Fruit fly (Drosophila melanogaster): ENCODE results near the gene Fdx2.

The Fdx2 gene

DNA sequence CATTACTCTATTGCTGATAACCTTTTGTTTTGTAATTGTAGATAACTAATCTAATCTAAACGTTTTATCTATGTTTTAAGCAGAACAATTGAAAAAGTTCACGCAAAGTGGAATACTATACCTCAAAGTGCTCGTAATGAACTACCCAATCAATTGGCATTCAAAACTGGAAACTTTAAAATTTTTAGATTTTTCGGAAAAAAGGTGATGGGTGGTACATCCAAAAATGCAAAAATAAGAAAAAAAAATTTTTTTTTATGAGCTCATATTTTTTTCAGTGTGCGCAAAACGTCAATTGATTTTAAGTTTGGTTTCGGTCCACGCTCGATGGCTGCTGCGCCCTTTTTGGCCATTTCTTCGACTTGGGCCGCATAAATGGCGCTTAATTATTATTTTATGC, 18.3 kb downstream of the Fdx2 start (continued):
- TF ChIP-seq ci (GFP tag; IDR thresholded peaks at IDR 0.05) (0 out of 3 replicates have a peak, but pooled peaks have one; percentile 31), p53 (GFP tag; optimal IDR thresholded peaks at IDR 0.05) (no peak), Hmr (GFP tag; optimal IDR thresholded peaks at IDR 0.05) (no peak), tna (GFP tag; IDR thresholded peaks at IDR 0.05; ENCODE audit: partially characterized antibody) (no peak), unpg (GFP tag; optimal IDR thresholded peaks at IDR 0.05) (peak; percentile 5), trh (GFP tag; optimal IDR thresholded peaks at IDR 0.05) (no peak), bsh (GFP tag; optimal IDR thresholded peaks at IDR 0.05) (no peak), CG14014 (GFP tag; IDR thresholded peaks at IDR 0.05) (no peak), Eip74EF (GFP tag; optimal IDR thresholded peaks at IDR 0.05) (no peak), Trl (optimal IDR thresholded peaks at IDR 0.05) (no peak), Trl (GFP tag; optimal IDR thresholded peaks at IDR 0.05) (no peak), chinmo (GFP tag; IDR thresholded peaks at IDR 0.05; ENCODE audit: partially characterized antibody) (no peak), trem (tag; optimal IDR thresholded peaks at IDR 0.05) (no peak), br (optimal IDR thresholded peaks at IDR 0.05) (no peak), gcm (GFP tag; optimal IDR thresholded peaks at IDR 0.05) (no peak), nerfin-2 (GFP tag; IDR thresholded peaks at IDR 0.05; ENCODE audit: partially characterized antibody) (no peak), E2f2 (GFP tag; IDR thresholded peaks at IDR 0.05) (no peak), luna (GFP tag; optimal IDR thresholded peaks at IDR 0.05) (no peak), CG8089 (GFP tag; optimal IDR thresholded peaks at IDR 0.05) (no peak), Hr51 (GFP tag; optimal IDR thresholded peaks at IDR 0.05) (peak in 1 of 2 experiments; percentile 10), lov (optimal IDR thresholded peaks at IDR 0.05) (no peak), lov (GFP tag; IDR thresholded peaks at IDR 0.05) (no peak), CG15269 (tag; optimal IDR thresholded peaks at IDR 0.05) (no peak), CG12391 (tag; optimal IDR thresholded peaks at IDR 0.05) (no peak), CG11504 (tag; optimal IDR thresholded peaks at IDR 0.05) (peak; percentile 30), CG6654 (GFP tag; optimal IDR thresholded peaks at IDR 0.05) (no peak), Pdp1 (GFP tag; optimal IDR thresholded peaks at IDR 0.05) (no peak), CG1603 (tag; optimal IDR thresholded peaks at IDR 0.05) (no peak)

DNA sequence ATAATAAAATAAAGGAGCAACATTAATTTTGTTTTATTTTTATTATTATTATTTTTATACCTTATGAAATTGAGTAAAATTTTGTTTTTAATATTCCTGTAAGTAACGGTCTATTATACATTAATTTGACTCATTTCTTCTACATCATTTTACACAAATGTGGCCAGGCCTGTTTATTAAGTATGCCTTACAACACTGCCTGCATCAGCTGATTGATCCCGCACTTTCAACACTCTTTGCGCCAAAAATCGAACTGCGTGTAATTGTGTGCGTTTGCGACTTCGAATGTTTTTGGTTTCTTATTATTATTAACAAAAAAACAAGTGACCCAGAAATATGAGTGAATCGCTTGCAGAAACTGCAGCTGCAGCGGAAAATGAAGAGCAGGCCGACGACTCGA, 21.0 kb downstream of the Fdx2 start, which contains the start of gene Claspin:
Claspin (plus strand) TSS at position 185 of the 400 bp plus-strand sequence.
- TF ChIP-seq CG2199 (GFP tag; IDR thresholded peaks at IDR 0.05) = no peak; the same call in 2 of the 3 replicates
- peak; percentile 45 for TF ChIP-seq Dek (tag; optimal IDR thresholded peaks at IDR 0.05)
- peak; percentile 52 for TF ChIP-seq Xbp1 (GFP tag; optimal IDR thresholded peaks at IDR 0.05)
- no peak; the same call in 1 of the 2 replicates for TF ChIP-seq klu (GFP tag; IDR thresholded peaks at IDR 0.05)
- peak; percentile 13; the same call in 1 of the 2 replicates for TF ChIP-seq CG10366 (GFP tag; IDR thresholded peaks at IDR 0.05)
- TF ChIP-seq CG2678 (tag; optimal IDR thresholded peaks at IDR 0.05) = no peak
- no peak; the same call in 2 of the 3 replicates for TF ChIP-seq H15 (GFP tag; IDR thresholded peaks at IDR 0.05)
- TF ChIP-seq CG4730 (GFP tag; IDR thresholded peaks at IDR 0.05) = no peak
- peak; percentile 73 for TF ChIP-seq CG1603 (tag; optimal IDR thresholded peaks at IDR 0.05)
- no peak for TF ChIP-seq bowl (GFP tag; IDR thresholded peaks at IDR 0.05)
- peak; percentile 63 for TF ChIP-seq CoRest (tag; optimal IDR thresholded peaks at IDR 0.05)
- no peak for TF ChIP-seq jumu (GFP tag; optimal IDR thresholded peaks at IDR 0.05)
- TF ChIP-seq nerfin-2 (GFP tag; IDR thresholded peaks at IDR 0.05; ENCODE audit: partially characterized antibody) = no peak
- peak; percentile 61 for TF ChIP-seq CG12155 (GFP tag; optimal IDR thresholded peaks at IDR 0.05)
- peak; percentile 60 for TF ChIP-seq shn (GFP tag; optimal IDR thresholded peaks at IDR 0.05)
- TF ChIP-seq pan (optimal IDR thresholded peaks at IDR 0.05) = no peak
- TF ChIP-seq pan (GFP tag; optimal IDR thresholded peaks at IDR 0.05 in 1 of 2, IDR thresholded peaks at IDR 0.05 in 1 of 2) = peak in 1 of 2 experiments; percentile 20
- TF ChIP-seq Nf-YB (GFP tag; optimal IDR thresholded peaks at IDR 0.05) = no peak
- no peak for TF ChIP-seq CG12219 (GFP tag; optimal IDR thresholded peaks at IDR 0.05)
- peak; percentile 49 for TF ChIP-seq gfzf (GFP tag; optimal IDR thresholded peaks at IDR 0.05)
- TF ChIP-seq Dll (GFP tag; IDR thresholded peaks at IDR 0.05; ENCODE audit: partially characterized antibody) = no peak
- 0 out of 2 replicates have a peak, but pooled peaks have one; percentile 11 for TF ChIP-seq ranshi (GFP tag; IDR thresholded peaks at IDR 0.05)
- TF ChIP-seq CG13624 (GFP tag; optimal IDR thresholded peaks at IDR 0.05) = peak; percentile 61
- TF ChIP-seq tgo (GFP tag; IDR thresholded peaks at IDR 0.05) = no peak
- TF ChIP-seq CG12744 (GFP tag; optimal IDR thresholded peaks at IDR 0.05) = no peak
- TF ChIP-seq esg (GFP tag; conservative IDR thresholded peaks at IDR 0.05) = no peak
